Worm (Caenorhabditis elegans) whole organism, young adult: ENCODE data around the gene B0244.10.

ENCODE experiments used
- B0019.2 ChIP-seq: fragments of 200-800 bp; sonication (Bioruptor generic); conservative IDR thresholded peaks from 2 replicates; pipeline ENCODE4 v1.3.6; 2022; ENCODE audit warnings: missing genetic modification reagents, missing genetic modification characterization, missing compliant biosample characterization
- B0336.3 ChIP-seq: fragments of 200-800 bp; sonication (Bioruptor generic); IDR thresholded peaks from 2 replicates; pipeline ENCODE4 v1.3.6; 2022; ENCODE audit warnings: missing genetic modification characterization, missing compliant biosample characterization
- F23B12.7 ChIP-seq: sonication (generic microtip); optimal IDR thresholded peaks from 2 replicates; lab custom pipeline; 2017; ENCODE audit warnings: missing genetic modification characterization, mild to moderate bottlenecking, missing compliant biosample characterization, antibody characterized with exemption, moderate library complexity; ENCODE audit not compliant: insufficient read depth
- K11D2.4 ChIP-seq: fragments of 200-800 bp; sonication (Bioruptor generic); IDR thresholded peaks from 2 replicates; pipeline ENCODE4 v1.3.6; 2022; ENCODE audit warnings: missing genetic modification reagents, missing genetic modification characterization, missing compliant biosample characterization
- T26A5.8 ChIP-seq: sonication (generic microtip); optimal IDR thresholded peaks from 2 replicates; lab custom pipeline; 2016; ENCODE audit warnings: missing genetic modification characterization, missing compliant biosample characterization
- Y79H2A.3 ChIP-seq: fragments of 200-800 bp; sonication (Bioruptor generic); conservative IDR thresholded peaks from 2 replicates; pipeline ENCODE4 v1.3.6; 2022; ENCODE audit warnings: missing genetic modification reagents, missing genetic modification characterization, missing compliant biosample characterization
- akir-1 ChIP-seq: fragments of 200-800 bp; sonication (Bioruptor generic); optimal IDR thresholded peaks from 2 replicates; lab custom pipeline; 2018; ENCODE audit warnings: mild to moderate bottlenecking, missing genetic modification characterization, moderate library complexity, missing compliant biosample characterization
- ama-1 ChIP-seq, 3 experiments: fragments of 150-350 bp in 1 of 3; sonication (generic microtip) in 2 of 3; optimal IDR thresholded peaks; 2 replicates each; lab custom pipeline; 2014 to 2018; ENCODE audit warnings: missing biosample characterization in 2 of 3, missing genetic modification characterization in 2 of 3, missing genetic modification reagents in 2 of 3
- aptf-3 ChIP-seq: fragments of 200-800 bp; sonication (Bioruptor generic); IDR thresholded peaks from 2 replicates; pipeline ENCODE4 v1.3.6; 2022; ENCODE audit warnings: missing genetic modification characterization, missing compliant biosample characterization
- atf-7 ChIP-seq: sonication (generic microtip); optimal IDR thresholded peaks from 2 replicates; lab custom pipeline; 2017; ENCODE audit warnings: mild to moderate bottlenecking, missing genetic modification characterization, missing compliant biosample characterization
- bed-2 ChIP-seq: fragments of 200-800 bp; sonication (Bioruptor generic); IDR thresholded peaks from 2 replicates; pipeline ENCODE4 v1.3.6; 2022; ENCODE audit warnings: missing genetic modification reagents, missing genetic modification characterization, missing compliant biosample characterization
- ceh-27 ChIP-seq: fragments of 200-800 bp; sonication (Bioruptor generic); optimal IDR thresholded peaks from 2 replicates; lab custom pipeline; 2018; ENCODE audit warnings: mild to moderate bottlenecking, missing genetic modification characterization, moderate library complexity, missing compliant biosample characterization
- chd-7 ChIP-seq: sonication (generic microtip); optimal IDR thresholded peaks from 2 replicates; lab custom pipeline; 2016; ENCODE audit warnings: mild to moderate bottlenecking, missing genetic modification characterization, moderate library complexity, missing compliant biosample characterization
- dpff-1 ChIP-seq: sonication (generic microtip); optimal IDR thresholded peaks from 2 replicates; lab custom pipeline; 2017; ENCODE audit warnings: mild to moderate bottlenecking, missing genetic modification characterization, missing compliant biosample characterization
- dpl-1 ChIP-seq: fragments of 150-350 bp; optimal IDR thresholded peaks from 2 replicates; lab custom pipeline; 2014; ENCODE audit warnings: missing biosample characterization, missing genetic modification reagents, missing genetic modification characterization
- him-1 ChIP-seq: sonication (generic microtip); optimal IDR thresholded peaks from 2 replicates; lab custom pipeline; 2016; ENCODE audit warnings: missing genotype, missing genetic modification reagents, missing genetic modification characterization, missing compliant biosample characterization
- hlh-12 ChIP-seq: sonication (generic microtip); optimal IDR thresholded peaks from 2 replicates; lab custom pipeline; 2016; ENCODE audit warnings: missing genetic modification characterization, missing compliant biosample characterization
- hmg-1.2 ChIP-seq: fragments of 200-800 bp; sonication (Bioruptor generic); IDR thresholded peaks from 2 replicates; pipeline ENCODE4 v1.3.6; 2022; ENCODE audit warnings: missing genetic modification reagents, missing genetic modification characterization, missing compliant biosample characterization
- hrde-1 ChIP-seq: sonication (generic microtip); optimal IDR thresholded peaks from 2 replicates; lab custom pipeline; 2016; ENCODE audit warnings: missing genetic modification characterization, mild to moderate bottlenecking, missing compliant biosample characterization, moderate library complexity, missing genotype, missing genetic modification reagents, borderline replicate concordance
- hsf-1 ChIP-seq: fragments of 200-800 bp; sonication (Bioruptor generic); IDR thresholded peaks from 2 replicates; pipeline ENCODE4 v1.3.6; 2022; ENCODE audit warnings: missing genetic modification reagents, missing genetic modification characterization, missing compliant biosample characterization
- let-607 ChIP-seq, 2 experiments: fragments of 200-800 bp in 1 of 2; sonication (Bioruptor generic) in 1 of 2; sonication (generic microtip) in 1 of 2; optimal IDR thresholded peaks; 2 replicates each; lab custom pipeline; 2016 to 2018; ENCODE audit warnings: mild to moderate bottlenecking in 2 of 2, missing compliant biosample characterization in 2 of 2, missing genetic modification characterization in 2 of 2, moderate library complexity in 2 of 2, missing genotype in 1 of 2
- lin-26 ChIP-seq: fragments of 200-800 bp; sonication (Bioruptor generic); IDR thresholded peaks from 2 replicates; pipeline ENCODE4 v1.3.6; 2022; ENCODE audit warnings: missing genetic modification reagents, missing genetic modification characterization, missing compliant biosample characterization
- lir-1 ChIP-seq: fragments of 200-800 bp; sonication (Bioruptor generic); conservative IDR thresholded peaks from 2 replicates; pipeline ENCODE4 v1.3.6; 2022; ENCODE audit warnings: missing genetic modification reagents, missing genetic modification characterization, missing compliant biosample characterization
- lsy-27 ChIP-seq: sonication (generic microtip); optimal IDR thresholded peaks from 2 replicates; lab custom pipeline; 2017; ENCODE audit warnings: missing genetic modification characterization, mild to moderate bottlenecking, missing compliant biosample characterization, antibody characterized with exemption, missing genotype, borderline replicate concordance; ENCODE audit not compliant: insufficient read depth
- madf-6 ChIP-seq: fragments of 200-800 bp; sonication (Bioruptor generic); IDR thresholded peaks from 2 replicates; pipeline ENCODE4 v1.3.6; 2022; ENCODE audit warnings: missing genetic modification reagents, missing genetic modification characterization, missing compliant biosample characterization
- mcd-1 ChIP-seq: fragments of 200-800 bp; sonication (Bioruptor generic); IDR thresholded peaks from 2 replicates; pipeline ENCODE4 v1.3.6; 2022; ENCODE audit warnings: missing genetic modification reagents, missing genetic modification characterization, missing compliant biosample characterization
- nfyb-1 ChIP-seq: fragments of 200-800 bp; sonication (Bioruptor generic); IDR thresholded peaks from 2 replicates; pipeline ENCODE4 v1.3.6; 2022; ENCODE audit warnings: missing genetic modification reagents, missing genetic modification characterization, missing compliant biosample characterization
- nhr-80 ChIP-seq: sonication (generic microtip); optimal IDR thresholded peaks from 2 replicates; lab custom pipeline; 2016; ENCODE audit warnings: missing genetic modification characterization, missing compliant biosample characterization
- nhr-90 ChIP-seq: sonication (generic microtip); optimal IDR thresholded peaks from 2 replicates; lab custom pipeline; 2016; ENCODE audit warnings: missing genotype, mild to moderate bottlenecking, missing genetic modification characterization, missing compliant biosample characterization
- rcor-1 ChIP-seq: fragments of 200-800 bp; sonication (Bioruptor generic); IDR thresholded peaks from 2 replicates; pipeline ENCODE4 v1.3.6; 2022; ENCODE audit warnings: missing genetic modification reagents, missing genetic modification characterization, missing compliant biosample characterization
- snpc-1.1 ChIP-seq: sonication (generic microtip); optimal IDR thresholded peaks from 2 replicates; lab custom pipeline; 2017; ENCODE audit warnings: missing genetic modification characterization, mild to moderate bottlenecking, missing compliant biosample characterization, antibody characterized with exemption, moderate library complexity, missing genotype, missing genetic modification reagents; ENCODE audit not compliant: insufficient read depth
- tbp1 ChIP-seq: fragments of 200-800 bp; sonication (Bioruptor generic); optimal IDR thresholded peaks from 2 replicates; lab custom pipeline; 2018; ENCODE audit warnings: mild to moderate bottlenecking, missing genetic modification characterization, missing compliant biosample characterization

B0244.10 gene

DNA sequence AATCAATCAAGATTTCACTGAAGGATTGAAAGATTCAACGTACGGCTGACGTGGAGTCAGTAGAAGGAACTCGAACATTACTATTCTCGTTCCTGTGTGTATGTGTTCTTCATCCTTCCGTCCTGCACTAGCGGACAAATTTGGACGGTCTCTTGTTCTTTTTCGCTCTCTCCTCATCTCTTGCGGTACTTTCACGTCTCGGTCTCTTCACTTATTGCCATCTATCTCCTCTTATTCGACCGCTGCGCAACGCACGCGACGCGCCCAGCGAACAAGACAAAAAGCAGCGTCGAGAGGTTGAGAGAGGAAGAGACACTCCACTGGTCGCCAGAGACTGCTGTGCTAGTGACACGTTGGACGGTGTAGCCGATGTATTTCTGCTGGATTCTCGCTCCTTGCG lies 19.5 kb upstream of the B0244.10 start (continued):
- TF ChIP-seq bed-2 (no peak), ceh-27 (GFP tag; lab: Kevin White, UChicago) (peak; percentile 87), tbp1 (GFP tag; lab: Kevin White, UChicago) (peak; percentile 45), nfyb-1 (GFP tag; lab: Robert Waterston, UW) (peak; percentile 40; the same call in 1 of the 2 replicates), him-1 (tag; lab: Kevin White, UChicago) (no peak), dpl-1 (GFP tag; lab: Kevin White, UChicago) (no peak), lin-26 (0 out of 2 replicates have a peak, but pooled peaks have one; percentile 15)

DNA sequence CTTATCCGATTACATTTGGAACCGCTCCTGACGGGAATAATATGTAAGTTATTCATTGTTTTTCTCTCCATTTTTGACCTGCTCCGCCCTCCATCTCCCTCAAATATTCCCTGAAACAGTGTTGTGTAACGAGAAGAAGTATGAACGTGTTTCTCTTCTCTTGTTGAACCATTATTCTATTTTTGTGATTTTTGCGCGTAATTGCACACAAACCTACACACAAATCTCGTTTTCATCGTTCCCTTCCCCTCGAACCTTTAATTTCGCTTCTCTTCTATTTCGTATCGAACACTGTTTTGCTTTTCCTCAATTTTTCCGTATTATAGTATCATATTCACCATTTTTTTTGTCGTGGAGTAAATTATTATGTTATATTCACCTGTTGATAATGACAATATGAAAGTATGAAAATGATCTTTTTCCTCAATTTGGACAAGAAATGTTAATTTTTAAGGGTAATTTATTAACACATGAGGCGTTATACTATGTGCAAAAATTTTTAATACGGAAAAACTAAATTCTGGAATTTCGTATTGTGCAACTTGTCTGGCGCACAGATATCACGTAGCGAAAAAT lies 17.7 kb upstream of the B0244.10 start:
- TF ChIP-seq lin-26 (0 out of 2 replicates have a peak, but pooled peaks have one; percentile 31), madf-6 (GFP tag; lab: Robert Waterston, UW) (0 out of 2 replicates have a peak, but pooled peaks have one; percentile 14), K11D2.4 (no peak), tbp1 (GFP tag; lab: Kevin White, UChicago) (no peak), mcd-1 (GFP tag; lab: Robert Waterston, UW) (0 out of 2 replicates have a peak, but pooled peaks have one; percentile 5), hrde-1 (peak; percentile 22), hmg-1.2 (0 out of 2 replicates have a peak, but pooled peaks have one; percentile 21), B0019.2 (GFP tag; lab: Robert Waterston, UW) (no peak), B0336.3 (GFP tag; lab: Robert Waterston, UW) (peak; percentile 17; the same call in 1 of the 2 replicates), ama-1 (optimal IDR thresholded peaks at IDR 0.05; lab: Kevin White, UChicago) (peak; percentile 0), ama-1 (GFP tag; optimal IDR thresholded peaks at IDR 0.05; lab: Kevin White, UChicago) (no peak)

DNA sequence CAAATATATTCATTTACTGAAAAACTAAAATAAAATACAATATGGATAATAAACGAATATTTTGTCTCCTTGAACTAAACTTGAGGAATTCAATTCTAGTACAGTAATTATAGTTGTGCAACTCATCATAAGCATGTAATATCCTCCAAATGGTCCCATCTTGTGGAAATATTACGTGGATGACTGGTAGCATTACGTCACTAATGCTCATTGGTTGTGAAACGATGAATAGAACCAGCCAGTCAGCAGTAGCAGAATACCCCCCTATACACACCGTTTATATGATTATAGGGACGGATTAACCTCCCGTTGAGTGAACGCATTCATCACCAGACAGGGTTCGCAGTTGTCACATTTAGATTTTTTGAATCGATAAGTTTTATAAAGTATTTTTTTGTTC lies 16.6 kb upstream of the B0244.10 start:
- no peak for TF ChIP-seq nhr-90 (tag; lab: Kevin White, UChicago)
- no peak for TF ChIP-seq hlh-12 (tag; lab: Kevin White, UChicago)
- TF ChIP-seq snpc-1.1 (tag; lab: Kevin White, UChicago) = no peak
- TF ChIP-seq nhr-80 (tag; lab: Kevin White, UChicago) = no peak
- no peak for TF ChIP-seq akir-1 (GFP tag; lab: Kevin White, UChicago)
- TF ChIP-seq lsy-27 (tag; lab: Kevin White, UChicago) = no peak
- TF ChIP-seq Y79H2A.3 (GFP tag; lab: Robert Waterston, UW) = no peak
- no peak for TF ChIP-seq let-607 (tag; optimal IDR thresholded peaks at IDR 0.05; lab: Kevin White, UChicago)
- TF ChIP-seq lir-1 = no peak
- no peak for TF ChIP-seq aptf-3
- no peak for TF ChIP-seq chd-7 (tag; lab: Kevin White, UChicago)
- no peak for TF ChIP-seq T26A5.8 (tag; lab: Kevin White, UChicago)
- no peak for TF ChIP-seq rcor-1 (GFP tag; lab: Robert Waterston, UW)
- no peak for TF ChIP-seq hsf-1 (GFP tag; lab: Robert Waterston, UW)
- TF ChIP-seq dpff-1 = no peak

DNA sequence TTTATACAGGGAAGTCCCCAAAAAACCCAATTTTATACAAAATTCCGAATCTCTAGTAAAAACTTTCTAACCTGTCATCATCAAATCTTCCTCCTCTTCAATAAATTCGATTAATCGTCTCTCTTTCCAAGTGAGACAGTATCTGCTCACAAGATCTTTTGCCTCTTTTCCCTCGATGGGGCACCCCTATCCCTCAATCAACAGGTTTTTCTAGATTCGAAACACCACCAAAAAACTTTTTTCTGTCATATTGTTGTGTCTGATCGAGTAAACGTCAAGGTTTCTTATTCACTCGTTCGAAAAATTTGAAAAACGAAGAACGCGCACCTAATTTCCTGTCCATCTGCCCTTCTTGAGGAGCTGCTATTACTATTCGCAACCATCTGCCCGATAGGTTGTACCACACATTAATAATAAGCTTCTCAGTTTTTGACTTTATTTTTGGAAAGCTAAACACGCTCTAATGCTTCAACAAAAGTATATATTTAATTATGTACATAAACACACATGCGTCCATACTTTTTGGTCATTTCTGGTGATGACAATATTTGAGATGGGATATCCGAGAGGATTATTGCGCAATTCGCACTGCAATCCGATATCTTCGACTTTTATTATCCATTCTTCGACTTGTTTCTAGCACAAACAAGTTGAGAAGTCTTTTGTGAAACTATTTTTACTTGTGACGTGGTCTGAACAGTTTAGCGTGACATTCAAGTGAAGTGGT lies 15.7 kb upstream of the B0244.10 start:
- no peak for TF ChIP-seq atf-7 (tag; lab: Kevin White, UChicago)
- TF ChIP-seq hrde-1 = no peak
- no peak for TF ChIP-seq F23B12.7
- TF ChIP-seq, all 124 proteins: peak for 0
